Worm (Caenorhabditis elegans): ENCODE results near the gene F48E8.8.

DNA sequence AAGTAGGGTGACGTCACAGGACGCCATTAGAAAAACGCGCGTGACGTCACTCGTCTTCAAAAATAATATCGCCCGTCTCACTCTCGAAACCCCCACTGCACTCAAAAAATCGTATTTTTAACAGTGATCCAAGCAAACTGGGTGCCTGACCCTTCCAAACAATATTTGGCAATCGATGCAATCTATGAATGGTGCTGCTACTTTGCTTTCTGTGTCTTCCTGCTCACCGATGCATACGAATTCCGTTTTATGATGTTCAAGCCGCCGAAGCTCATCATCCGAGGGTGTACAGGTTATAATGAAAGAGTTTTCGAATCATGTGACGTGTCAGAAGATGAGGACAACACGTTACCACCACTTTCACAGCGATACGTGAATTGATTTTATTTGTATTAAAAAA lies 42.0 kb downstream of the F48E8.8 start, which contains the start of gene W03A5.1:
- TF ChIP-seq ama-1 (optimal IDR thresholded peaks at IDR 0.05) (no peak), mdl-1 (tag; optimal IDR thresholded peaks at IDR 0.05) (no peak), unc-62 (GFP tag; optimal IDR thresholded peaks at IDR 0.05) (no peak), ztf-4 (tag; optimal IDR thresholded peaks at IDR 0.05) (no peak), lin-15B (tag; optimal IDR thresholded peaks at IDR 0.05) (no peak), snpc-4 (tag; optimal IDR thresholded peaks at IDR 0.05) (no peak), aly-2 (tag; optimal IDR thresholded peaks at IDR 0.05) (no peak), nhr-28 (tag; optimal IDR thresholded peaks at IDR 0.05) (no peak), nhr-12 (tag; optimal IDR thresholded peaks at IDR 0.05) (no peak), nhr-25 (tag; optimal IDR thresholded peaks at IDR 0.05) (no peak), unc-39 (tag; optimal IDR thresholded peaks at IDR 0.05) (no peak), ceh-28 (tag; optimal IDR thresholded peaks at IDR 0.05) (no peak)

Data from whole organism, L3 larva.